Worm (Caenorhabditis elegans) whole organism, midembryonic: ENCODE data around the gene F08F3.10.

ENCODE experiments used
- T22C8.4 ChIP-seq: fragments of 200-800 bp; sonication (Bioruptor generic); IDR thresholded peaks from 2 replicates; pipeline ENCODE4 v1.3.6; 2022; ENCODE audit warnings: missing genetic modification characterization, missing compliant biosample characterization
- cog-1 ChIP-seq: sonication (generic microtip); optimal IDR thresholded peaks from 2 replicates; lab custom pipeline; 2016; ENCODE audit warnings: missing genetic modification characterization, missing compliant biosample characterization
- klf-2 ChIP-seq: fragments of 200-800 bp; sonication (Bioruptor generic); conservative IDR thresholded peaks from 2 replicates; pipeline ENCODE4 v1.3.6; 2022; ENCODE audit warnings: missing genetic modification reagents, missing genetic modification characterization, missing compliant biosample characterization

- TF ChIP-seq T22C8.4 (GFP tag; lab: Robert Waterston, UW) (no peak), cog-1 (tag; lab: Kevin White, UChicago) (no peak), klf-2 (GFP tag; lab: Robert Waterston, UW) (no peak)
These were observed at the start of gene F08F3.10 for ce11 chrV:5412808-5413405.
